Worm (Caenorhabditis elegans): ENCODE measurements around the gene rha-1.

ce11 chrII:8903871-8904270 lies 20.4 kb upstream of the rha-1 start:
- TF ChIP-seq pag-3 (tag; optimal IDR thresholded peaks at IDR 0.05; ENCODE audit: borderline replicate concordance) (no peak), ceh-22 (tag; optimal IDR thresholded peaks at IDR 0.05) (no peak), F13H6.1 (tag; optimal IDR thresholded peaks at IDR 0.05) (no peak), tbx-2 (tag; optimal IDR thresholded peaks at IDR 0.05) (no peak), pqm-1 (tag; optimal IDR thresholded peaks at IDR 0.05) (no peak), T23F11.4 (GFP tag; optimal IDR thresholded peaks at IDR 0.05) (no peak), ama-1 (optimal IDR thresholded peaks at IDR 0.05) (no peak), fkh-10 (GFP tag; optimal IDR thresholded peaks at IDR 0.05) (no peak), dmd-4 (tag; optimal IDR thresholded peaks at IDR 0.05; ENCODE audit: borderline replicate concordance) (no peak), pha-2 (tag; optimal IDR thresholded peaks at IDR 0.05) (no peak), elt-2 (tag; optimal IDR thresholded peaks at IDR 0.05) (no peak), tbx-7 (tag; optimal IDR thresholded peaks at IDR 0.05) (no peak), nhr-11 (tag; optimal IDR thresholded peaks at IDR 0.05) (no peak)

All from whole organism, late embryonic.